Fruit fly (Drosophila melanogaster) whole organism, embryonic: ENCODE measurements around the gene CG10943.

Experiments used
- CG10462 ChIP-seq: fragments of 200-800 bp; sonication (Bioruptor generic); optimal IDR thresholded peaks from 2 replicates; lab custom pipeline; 2016; ENCODE audit warnings: missing biosample characterization, missing genetic modification characterization
- CG11398 ChIP-seq: fragments of 200-800 bp; sonication (Bioruptor generic); optimal IDR thresholded peaks from 2 replicates; lab custom pipeline; 2016; ENCODE audit warnings: missing biosample characterization, missing genetic modification characterization
- CG11696 ChIP-seq: fragments of 200-800 bp; sonication (Bioruptor generic); IDR thresholded peaks from 2 replicates; pipeline ENCODE4 v1.3.6; 2022; ENCODE audit warnings: missing biosample characterization, missing genetic modification characterization
- CG12071 ChIP-seq: fragments of 200-800 bp; sonication (Bioruptor generic); optimal IDR thresholded peaks from 3 replicates; lab custom pipeline; 2018; ENCODE audit warnings: missing biosample characterization, mild to moderate bottlenecking, missing genetic modification characterization
- CG13296 ChIP-seq: fragments of 200-800 bp; sonication (Bioruptor generic); optimal IDR thresholded peaks from 3 replicates; lab custom pipeline; 2018; ENCODE audit warnings: missing biosample characterization, mild to moderate bottlenecking, missing genetic modification characterization
- CG15073 ChIP-seq: fragments of 200-800 bp; sonication (Bioruptor generic); optimal IDR thresholded peaks from 2 replicates; lab custom pipeline; 2016; ENCODE audit warnings: missing biosample characterization, missing genetic modification characterization
- CG16863 ChIP-seq: fragments of 200-800 bp; sonication (Bioruptor generic); optimal IDR thresholded peaks from 3 replicates; lab custom pipeline; 2016; ENCODE audit warnings: missing biosample characterization, missing genetic modification characterization
- CG17912 ChIP-seq: fragments of 200-800 bp; sonication (Bioruptor generic); optimal IDR thresholded peaks from 2 replicates; lab custom pipeline; 2018; ENCODE audit warnings: missing biosample characterization, mild to moderate bottlenecking, missing genetic modification characterization
- CG18619 ChIP-seq: fragments of 200-800 bp; sonication (Bioruptor generic); optimal IDR thresholded peaks from 3 replicates; lab custom pipeline; 2017; ENCODE audit warnings: missing biosample characterization, mild to moderate bottlenecking, missing genetic modification characterization
- CG2116 ChIP-seq: fragments of 200-800 bp; sonication (Bioruptor generic); optimal IDR thresholded peaks from 3 replicates; lab custom pipeline; 2018; ENCODE audit warnings: missing biosample characterization, mild to moderate bottlenecking, missing genetic modification characterization
- CG2712 ChIP-seq: fragments of 200-800 bp; optimal IDR thresholded peaks from 3 replicates; lab custom pipeline; 2019; ENCODE audit warnings: missing biosample characterization, mild to moderate bottlenecking, missing genetic modification characterization, moderate library complexity
- CG33557 ChIP-seq: fragments of 200-800 bp; sonication (Bioruptor generic); optimal IDR thresholded peaks from 2 replicates; lab custom pipeline; 2019; ENCODE audit warnings: missing biosample characterization, mild to moderate bottlenecking, missing genetic modification characterization, moderate library complexity
- CG3407 ChIP-seq: fragments of 200-800 bp; sonication (Bioruptor generic); optimal IDR thresholded peaks from 2 replicates; lab custom pipeline; 2018; ENCODE audit warnings: missing biosample characterization, mild to moderate bottlenecking, missing genetic modification characterization
- CG3726 ChIP-seq: fragments of 200-800 bp; sonication (Bioruptor generic); IDR thresholded peaks from 3 replicates; pipeline ENCODE4, ENCODE4 v1.3.6; 2022; ENCODE audit warnings: missing biosample characterization, missing genetic modification characterization
- CG5180 ChIP-seq: fragments of 200-800 bp; sonication (Bioruptor generic); optimal IDR thresholded peaks from 3 replicates; lab custom pipeline; 2017; ENCODE audit warnings: missing biosample characterization, missing genetic modification characterization, mild to moderate bottlenecking, moderate library complexity, missing genetic modification reagents
- CG7963 ChIP-seq: fragments of 200-800 bp; sonication (Bioruptor generic); IDR thresholded peaks from 3 replicates; pipeline ENCODE4 v1.3.6; 2022; ENCODE audit warnings: missing biosample characterization, missing genetic modification characterization; ENCODE audit not compliant: partially characterized antibody
- CG8388 ChIP-seq: fragments of 200-800 bp; sonication (Bioruptor generic); optimal IDR thresholded peaks from 2 replicates; lab custom pipeline; 2019; ENCODE audit warnings: missing biosample characterization, mild to moderate bottlenecking, missing genetic modification characterization, moderate library complexity
- CG9797 ChIP-seq: fragments of 200-800 bp; sonication (Bioruptor generic); optimal IDR thresholded peaks from 3 replicates; lab custom pipeline; 2018; ENCODE audit warnings: missing biosample characterization, mild to moderate bottlenecking, missing genetic modification characterization
- ERR ChIP-seq: fragments of 200-800 bp; sonication (Bioruptor generic); optimal IDR thresholded peaks from 2 replicates; lab custom pipeline; 2016; ENCODE audit warnings: missing biosample characterization, missing genetic modification characterization
- Hey ChIP-seq: fragments of 200-800 bp; sonication (Bioruptor generic); optimal IDR thresholded peaks from 3 replicates; lab custom pipeline; 2018; ENCODE audit warnings: missing biosample characterization, mild to moderate bottlenecking, missing genetic modification characterization
- Hsf ChIP-seq: fragments of 200-800 bp; sonication (Bioruptor generic); optimal IDR thresholded peaks from 3 replicates; lab custom pipeline; 2016; ENCODE audit warnings: missing biosample characterization, missing genetic modification characterization
- Kr ChIP-seq: fragments of 200-800 bp; sonication (Bioruptor generic); optimal IDR thresholded peaks from 2 replicates; lab custom pipeline; 2017; ENCODE audit warnings: missing biosample characterization, mild to moderate bottlenecking, missing genetic modification characterization
- Lhr ChIP-seq: fragments of 200-800 bp; sonication (Bioruptor generic); optimal IDR thresholded peaks from 3 replicates; lab custom pipeline; 2017; ENCODE audit warnings: mild to moderate bottlenecking, missing biosample characterization, missing genetic modification reagents, missing genetic modification characterization
- NK7.1 ChIP-seq: fragments of 200-800 bp; sonication (Bioruptor generic); optimal IDR thresholded peaks from 3 replicates; lab custom pipeline; 2016; ENCODE audit warnings: missing biosample characterization, missing genetic modification characterization
- Poxn ChIP-seq: fragments of 200-800 bp; sonication (Bioruptor generic); IDR thresholded peaks from 2 replicates; pipeline ENCODE4 v1.3.6; 2022; ENCODE audit warnings: missing biosample characterization, missing genetic modification characterization
- Sin3A ChIP-seq: fragments of >200 bp; optimal IDR thresholded peaks from 2 replicates; lab custom pipeline; 2018
- Sry-β ChIP-seq: fragments of 200-800 bp; sonication (Bioruptor generic); optimal IDR thresholded peaks from 2 replicates; lab custom pipeline; 2018; ENCODE audit warnings: missing biosample characterization, mild to moderate bottlenecking, missing genetic modification characterization, moderate library complexity
- Sry-δ ChIP-seq: fragments of 200-800 bp; sonication (Bioruptor generic); optimal IDR thresholded peaks from 2 replicates; lab custom pipeline; 2016; ENCODE audit warnings: missing biosample characterization, missing genetic modification characterization
- Stat92E ChIP-seq, 3 experiments: fragments of >200 bp in 2 of 3; fragments of 200-800 bp in 1 of 3; sonication (Bioruptor generic) in 1 of 3; optimal IDR thresholded peaks; 2 replicates each; lab custom pipeline; 2017 to 2019; ENCODE audit warnings: missing biosample characterization in 3 of 3, missing genetic modification characterization in 3 of 3, mild to moderate bottlenecking in 1 of 3, moderate library complexity in 1 of 3
- YL-1 ChIP-seq: fragments of 200-800 bp; sonication (Bioruptor generic); optimal IDR thresholded peaks from 3 replicates; lab custom pipeline; 2017; ENCODE audit warnings: missing biosample characterization, mild to moderate bottlenecking, missing genetic modification characterization
- ac ChIP-seq: fragments of 200-800 bp; sonication (Bioruptor generic); optimal IDR thresholded peaks from 3 replicates; lab custom pipeline; 2017; ENCODE audit warnings: missing biosample characterization, mild to moderate bottlenecking, missing genetic modification characterization
- ara ChIP-seq: fragments of 200-800 bp; sonication (Bioruptor generic); IDR thresholded peaks from 2 replicates; pipeline ENCODE4 v1.3.6; 2022; ENCODE audit warnings: missing biosample characterization, missing genetic modification characterization
- croc ChIP-seq: fragments of 200-800 bp; sonication (Bioruptor generic); conservative IDR thresholded peaks from 3 replicates; pipeline ENCODE4 v1.3.6; 2022; ENCODE audit warnings: missing biosample characterization, missing genetic modification characterization
- danr ChIP-seq: fragments of 200-800 bp; sonication (Bioruptor generic); IDR thresholded peaks from 2 replicates; pipeline ENCODE4 v1.3.6; 2022; ENCODE audit warnings: missing biosample characterization, missing genetic modification characterization
- eve ChIP-seq, 2 experiments: fragments of >200 bp; optimal IDR thresholded peaks; 2 replicates each; lab custom pipeline; 2017; ENCODE audit warnings: missing biosample characterization in 2 of 2, missing genetic modification characterization in 2 of 2
- eyg ChIP-seq: fragments of 200-800 bp; sonication (Bioruptor generic); optimal IDR thresholded peaks from 3 replicates; lab custom pipeline; 2016; ENCODE audit warnings: missing biosample characterization, missing genetic modification characterization
- hbn ChIP-seq: fragments of 200-800 bp; sonication (Bioruptor generic); IDR thresholded peaks from 2 replicates; pipeline ENCODE4 v1.3.6; 2022; ENCODE audit warnings: missing biosample characterization, missing genetic modification characterization; ENCODE audit not compliant: partially characterized antibody
- inv ChIP-seq: fragments of 200-800 bp; sonication (Bioruptor generic); IDR thresholded peaks from 2 replicates; pipeline ENCODE4 v1.3.6; 2022; ENCODE audit warnings: missing biosample characterization, missing genetic modification characterization; ENCODE audit not compliant: partially characterized antibody
- lbe ChIP-seq: fragments of 200-800 bp; sonication (Bioruptor generic); optimal IDR thresholded peaks from 2 replicates; lab custom pipeline; 2016; ENCODE audit warnings: missing biosample characterization, mild to moderate bottlenecking, missing genetic modification characterization
- mirr ChIP-seq: fragments of 200-800 bp; sonication (Bioruptor generic); optimal IDR thresholded peaks from 3 replicates; lab custom pipeline; 2018; ENCODE audit warnings: missing biosample characterization, mild to moderate bottlenecking, missing genetic modification characterization
- p53 ChIP-seq: fragments of 200-800 bp; sonication (Bioruptor generic); optimal IDR thresholded peaks from 2 replicates; lab custom pipeline; 2016; ENCODE audit warnings: missing biosample characterization, missing genetic modification characterization
- pum ChIP-seq: fragments of 200-800 bp; sonication (Bioruptor generic); optimal IDR thresholded peaks from 2 replicates; lab custom pipeline; 2016; ENCODE audit warnings: missing biosample characterization, missing genetic modification characterization
- sc ChIP-seq, 3 experiments: fragments of >200 bp in 2 of 3; fragments of 200-800 bp in 1 of 3; sonication (Bioruptor generic) in 1 of 3; optimal IDR thresholded peaks; 2 replicates in 2 of 3; 3 replicates in 1 of 3; lab custom pipeline; 2017; ENCODE audit warnings: mild to moderate bottlenecking in 1 of 3, missing biosample characterization in 1 of 3, missing genetic modification characterization in 1 of 3, missing genetic modification reagents in 1 of 3
- seq ChIP-seq: fragments of 200-800 bp; sonication (Bioruptor generic); IDR thresholded peaks from 2 replicates; pipeline ENCODE4 v1.3.6; 2022; ENCODE audit warnings: missing biosample characterization, missing genetic modification characterization
- sim ChIP-seq: fragments of 200-800 bp; sonication (Bioruptor generic); IDR thresholded peaks from 2 replicates; pipeline ENCODE4 v1.3.6; 2022; ENCODE audit warnings: missing biosample characterization, missing genetic modification characterization
- sima ChIP-seq: fragments of 200-800 bp; sonication (Bioruptor generic); optimal IDR thresholded peaks from 2 replicates; lab custom pipeline; 2016; ENCODE audit warnings: missing biosample characterization, missing genetic modification characterization
- sqz ChIP-seq: fragments of 200-800 bp; sonication (Bioruptor generic); optimal IDR thresholded peaks from 3 replicates; lab custom pipeline; 2018; ENCODE audit warnings: missing biosample characterization, mild to moderate bottlenecking, missing genetic modification characterization
- sr ChIP-seq: fragments of 200-800 bp; sonication (Bioruptor generic); IDR thresholded peaks from 3 replicates; pipeline ENCODE4 v1.3.6; 2022; ENCODE audit warnings: missing biosample characterization, missing genetic modification characterization
- tio ChIP-seq: fragments of 200-800 bp; sonication (Bioruptor generic); optimal IDR thresholded peaks from 2 replicates; lab custom pipeline; 2017; ENCODE audit warnings: missing biosample characterization, missing genetic modification characterization, inconsistent platforms
- tll ChIP-seq, 2 experiments: fragments of 200-800 bp in 1 of 2; fragments of >200 bp in 1 of 2; sonication (Bioruptor generic) in 1 of 2; optimal IDR thresholded peaks; 2 replicates each; lab custom pipeline; 2017 to 2019; ENCODE audit warnings: missing biosample characterization in 2 of 2, missing genetic modification characterization in 2 of 2, mild to moderate bottlenecking in 1 of 2, moderate library complexity in 1 of 2

Gene CG10943

DNA sequence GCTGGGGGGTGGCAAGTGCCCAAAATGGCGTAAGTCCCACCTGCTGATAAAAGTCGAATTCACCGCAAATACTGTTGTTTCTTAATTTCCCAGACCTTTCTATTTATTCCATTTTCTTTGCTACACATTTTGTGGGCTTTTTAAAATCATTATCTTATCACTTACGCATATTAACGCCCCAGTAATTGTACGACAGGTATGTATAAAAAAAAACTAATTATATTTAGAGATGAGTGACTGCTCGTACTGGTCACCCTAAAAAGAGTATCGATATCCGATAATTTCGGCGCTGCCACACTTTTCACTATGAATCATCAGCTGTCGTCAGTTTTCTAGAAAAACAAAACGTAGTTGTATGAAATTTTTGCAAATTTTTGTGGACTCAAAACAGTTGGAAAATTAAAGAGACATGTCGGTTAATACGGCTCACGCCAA, 12.8 kb downstream of the CG10943 start, which contains the start of the genes CG10948 and Wbp2:
Gene CG10948 (minus strand): TSS at position 251 of the 435 bp plus-strand sequence.
Gene Wbp2 (plus strand): TSS at position 299 of the 435 bp plus-strand sequence.
- no peak for TF ChIP-seq sr
- peak; percentile 50; the same call in 1 of the 2 replicates for TF ChIP-seq inv (GFP tag; lab: Robert Waterston, UW)
- peak; percentile 45 for TF ChIP-seq CG2712 (tag; lab: Kevin White, UChicago)
- 0 out of 3 replicates have a peak, but pooled peaks have one; percentile 32 for TF ChIP-seq CG7963 (GFP tag; lab: Robert Waterston, UW)
- TF ChIP-seq sim, result no peak
- peak; percentile 28 for TF ChIP-seq Hsf (GFP tag; lab: Kevin White, UChicago)
- TF ChIP-seq CG13296, result peak; percentile 8
- TF ChIP-seq Kr, result no peak
- no peak for TF ChIP-seq sc (optimal IDR thresholded peaks at IDR 0.05; lab: Kevin White, UChicago)
- TF ChIP-seq sc (GFP tag; optimal IDR thresholded peaks at IDR 0.05; lab: Kevin White, UChicago), result no peak
- TF ChIP-seq CG10462 (GFP tag; lab: Kevin White, UChicago), result no peak
- TF ChIP-seq CG33557, result no peak
- no peak for TF ChIP-seq CG17912 (GFP tag; lab: Kevin White, UChicago)
- TF ChIP-seq CG8388 (GFP tag; lab: Kevin White, UChicago), result no peak
- peak; percentile 62 for TF ChIP-seq lbe (GFP tag; lab: Kevin White, UChicago)
- no peak for TF ChIP-seq CG3407 (GFP tag; lab: Kevin White, UChicago)
- TF ChIP-seq CG11398 (GFP tag; lab: Kevin White, UChicago), result no peak
- no peak for TF ChIP-seq ara
- peak; percentile 25 for TF ChIP-seq mirr (GFP tag; lab: Kevin White, UChicago)
- no peak for TF ChIP-seq seq
- no peak for TF ChIP-seq croc (GFP tag; lab: Robert Waterston, UW)
- no peak for TF ChIP-seq tio (GFP tag; lab: Kevin White, UChicago)
- no peak for TF ChIP-seq CG11696 (GFP tag; lab: Robert Waterston, UW)
- TF ChIP-seq Sry-β, result peak; percentile 34
- TF ChIP-seq Hey (tag; lab: Kevin White, UChicago), result no peak
- TF ChIP-seq sqz (GFP tag; lab: Kevin White, UChicago), result peak; percentile 99
- no peak for TF ChIP-seq p53
- no peak for TF ChIP-seq CG16863
- TF ChIP-seq CG12071 (GFP tag; lab: Kevin White, UChicago), result no peak
- TF ChIP-seq ac (GFP tag; lab: Kevin White, UChicago), result no peak
- TF ChIP-seq Stat92E (GFP tag; optimal IDR thresholded peaks at IDR 0.05; lab: Kevin White, UChicago), result peak in 1 of 3 experiments; percentile 21
- TF ChIP-seq eve (GFP tag; optimal IDR thresholded peaks at IDR 0.05; lab: Kevin White, UChicago), result no peak
- TF ChIP-seq tll (GFP tag; optimal IDR thresholded peaks at IDR 0.05; lab: Kevin White, UChicago), result no peak
- TF ChIP-seq CG5180 (GFP tag; lab: Kevin White, UChicago), result no peak
- TF ChIP-seq CG3726 (GFP tag; lab: Robert Waterston, UW), result no peak
- TF ChIP-seq CG15073 (GFP tag; lab: Kevin White, UChicago), result no peak
- no peak for TF ChIP-seq Poxn (GFP tag; lab: Robert Waterston, UW)
- TF ChIP-seq Sin3A, result peak; percentile 2
- TF ChIP-seq CG18619 (GFP tag; lab: Kevin White, UChicago), result no peak
- no peak for TF ChIP-seq eyg (GFP tag; lab: Kevin White, UChicago)
- no peak for TF ChIP-seq NK7.1 (GFP tag; lab: Kevin White, UChicago)
- TF ChIP-seq YL-1 (GFP tag; lab: Kevin White, UChicago), result peak; percentile 99
- TF ChIP-seq ERR (GFP tag; lab: Kevin White, UChicago), result no peak
- peak; percentile 39; the same call in 1 of the 2 replicates for TF ChIP-seq hbn
- TF ChIP-seq CG9797, result peak; percentile 24
- no peak for TF ChIP-seq danr (GFP tag; lab: Robert Waterston, UW)
- peak; percentile 77 for TF ChIP-seq CG2116 (GFP tag; lab: Kevin White, UChicago)
- no peak for TF ChIP-seq pum (GFP tag; lab: Kevin White, UChicago)
- TF ChIP-seq sima (GFP tag; lab: Kevin White, UChicago), result no peak
- peak; percentile 89 for TF ChIP-seq Sry-δ (GFP tag; lab: Kevin White, UChicago)
- TF ChIP-seq Lhr, result no peak
